Worm (Caenorhabditis elegans): Measurements from ENCODE around the gene F31F4.11.

The F31F4.11 gene

DNA sequence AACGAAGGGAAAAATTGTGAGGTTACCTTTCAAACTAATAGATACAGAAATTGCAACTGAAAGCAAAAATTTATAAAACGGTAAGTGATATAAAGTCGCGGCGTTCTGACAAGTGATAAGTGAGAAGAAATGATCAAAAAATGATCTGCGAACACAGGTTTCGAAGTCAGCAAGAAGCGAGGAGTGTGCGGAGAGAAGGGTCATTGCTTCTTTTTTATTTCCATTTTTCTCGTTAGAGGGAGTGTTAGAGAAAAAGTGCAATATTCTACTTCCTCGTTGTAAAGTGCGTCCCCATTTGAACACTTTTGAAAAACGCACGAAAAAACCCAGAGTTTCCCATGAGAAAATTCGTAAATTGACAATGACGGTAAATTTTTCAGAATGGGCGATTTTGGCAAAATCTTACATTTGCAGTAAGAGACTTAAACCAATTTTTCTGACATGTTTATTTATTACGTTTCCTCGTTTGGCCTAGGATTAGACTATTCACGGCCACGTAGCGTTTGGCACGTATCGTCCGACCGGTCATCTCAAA lies 12.4 kb upstream of the F31F4.11 start, which contains the start of the genes fbxa-72 and srx-21:
Gene fbxa-72 (minus strand): TSS at position 204 of the 535 bp plus-strand sequence.
Gene srx-21 (plus strand): TSS at position 485 of the 535 bp plus-strand sequence.
- TF ChIP-seq tra-4 (tag; optimal IDR thresholded peaks at IDR 0.05) (no peak), ceh-36 (tag; optimal IDR thresholded peaks at IDR 0.05) (no peak), hmg-4 (GFP tag; optimal IDR thresholded peaks at IDR 0.05) (no peak), pes-1 (GFP tag; IDR thresholded peaks at IDR 0.05) (no peak), tbx-37 (GFP tag; conservative IDR thresholded peaks at IDR 0.05) (no peak), aly-1 (tag; optimal IDR thresholded peaks at IDR 0.05) (no peak), scrt-1 (GFP tag; IDR thresholded peaks at IDR 0.05) (no peak), F13C5.2 (tag; optimal IDR thresholded peaks at IDR 0.05) (no peak), hmbx-1 (tag; optimal IDR thresholded peaks at IDR 0.05) (no peak), flt-1 (GFP tag; IDR thresholded peaks at IDR 0.05) (no peak), ets-7 (tag; optimal IDR thresholded peaks at IDR 0.05) (no peak), B0310.2 (tag; optimal IDR thresholded peaks at IDR 0.05) (no peak), ama-1 (optimal IDR thresholded peaks at IDR 0.05) (no peak), tbx-11 (GFP tag; IDR thresholded peaks at IDR 0.05) (no peak), sea-1 (GFP tag; conservative IDR thresholded peaks at IDR 0.05) (no peak), ceh-13 (GFP tag; optimal IDR thresholded peaks at IDR 0.05) (no peak), hnd-1 (tag; optimal IDR thresholded peaks at IDR 0.05) (no peak)

DNA sequence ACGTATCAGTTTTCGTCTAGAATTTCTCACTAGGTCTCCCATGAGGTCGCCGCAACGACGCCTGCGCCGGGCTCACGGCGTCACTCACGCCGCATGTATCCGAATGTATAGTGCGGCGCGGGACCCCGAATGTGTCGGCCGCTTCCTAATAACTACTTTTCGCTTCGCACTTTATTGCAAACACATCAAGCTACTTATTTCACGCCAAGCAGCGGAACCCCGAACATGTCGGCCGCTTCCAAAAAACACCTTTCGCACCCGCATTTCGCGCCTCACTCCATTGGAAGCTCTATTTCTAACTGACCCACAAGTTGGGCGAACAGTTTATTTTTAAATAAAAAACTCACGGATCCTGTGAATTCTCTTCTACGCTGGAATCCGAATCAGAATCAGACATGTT lies 11.9 kb upstream of the F31F4.11 start:
- TF ChIP-seq ama-1 (optimal IDR thresholded peaks at IDR 0.05) (no peak), scrt-1 (GFP tag; IDR thresholded peaks at IDR 0.05) (no peak), flt-1 (GFP tag; IDR thresholded peaks at IDR 0.05) (no peak), ceh-36 (tag; optimal IDR thresholded peaks at IDR 0.05) (no peak), aly-1 (tag; optimal IDR thresholded peaks at IDR 0.05) (no peak), pes-1 (GFP tag; IDR thresholded peaks at IDR 0.05) (no peak), hmbx-1 (tag; optimal IDR thresholded peaks at IDR 0.05) (no peak), tra-4 (tag; optimal IDR thresholded peaks at IDR 0.05) (no peak), hnd-1 (tag; optimal IDR thresholded peaks at IDR 0.05) (no peak), sea-1 (GFP tag; conservative IDR thresholded peaks at IDR 0.05) (no peak), B0310.2 (tag; optimal IDR thresholded peaks at IDR 0.05) (no peak), ceh-13 (GFP tag; optimal IDR thresholded peaks at IDR 0.05) (no peak), tbx-37 (GFP tag; conservative IDR thresholded peaks at IDR 0.05) (no peak), tbx-11 (GFP tag; IDR thresholded peaks at IDR 0.05) (no peak), hmg-4 (GFP tag; optimal IDR thresholded peaks at IDR 0.05) (no peak)

DNA sequence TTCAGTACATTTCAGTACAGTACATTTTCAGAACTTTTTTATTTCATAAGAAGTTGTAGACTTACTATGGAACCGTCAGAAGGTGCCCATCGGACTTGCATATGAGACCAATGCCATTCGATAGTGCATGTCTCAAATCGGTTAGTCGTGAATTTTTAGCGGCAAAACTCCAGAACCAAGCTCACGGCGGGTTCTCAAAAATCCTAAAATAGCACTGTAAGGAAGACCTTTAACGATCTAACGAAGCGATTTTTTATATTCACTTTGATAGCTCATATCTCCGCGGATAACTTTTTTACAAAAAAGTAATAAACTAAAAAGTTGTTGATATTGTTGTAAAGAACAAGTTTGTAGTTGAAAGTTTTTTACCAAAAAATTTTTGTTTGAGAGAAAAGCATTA lies 10.0 kb upstream of the F31F4.11 start, which contains the start of gene sru-25:
Gene sru-25 (minus strand): TSS at position 101 of the 400 bp plus-strand sequence.
- no peak for TF ChIP-seq tbx-37 (GFP tag; conservative IDR thresholded peaks at IDR 0.05)
- no peak for TF ChIP-seq ets-7 (tag; optimal IDR thresholded peaks at IDR 0.05)
- TF ChIP-seq ama-1 (optimal IDR thresholded peaks at IDR 0.05): no peak
- TF ChIP-seq pes-1 (GFP tag; IDR thresholded peaks at IDR 0.05): no peak
- TF ChIP-seq B0310.2 (tag; optimal IDR thresholded peaks at IDR 0.05): no peak
- TF ChIP-seq hnd-1 (tag; optimal IDR thresholded peaks at IDR 0.05): no peak

DNA sequence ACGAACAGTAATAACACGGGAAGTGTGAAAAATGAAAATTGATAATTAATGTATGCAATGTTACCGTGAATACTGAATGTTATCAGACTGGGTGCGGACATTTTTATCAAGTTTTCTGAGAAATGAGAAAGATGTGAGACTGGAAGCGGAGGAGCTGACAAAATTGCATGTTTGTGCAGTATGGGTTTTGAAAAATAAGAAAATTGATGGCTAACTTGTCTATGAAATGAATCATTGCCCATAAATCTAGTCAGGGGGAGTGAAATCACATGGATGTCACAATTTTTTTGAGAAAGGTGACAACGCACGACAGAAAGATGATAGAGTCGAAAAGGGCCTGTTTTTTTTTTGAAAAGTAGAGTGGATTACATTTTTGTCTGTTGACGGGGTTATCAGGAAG lies 7.1 kb upstream of the F31F4.11 start, which contains the start of gene sru-24:
Gene sru-24 (minus strand): TSS at position 101 of the 400 bp plus-strand sequence.
- no peak for TF ChIP-seq ama-1 (optimal IDR thresholded peaks at IDR 0.05)

DNA sequence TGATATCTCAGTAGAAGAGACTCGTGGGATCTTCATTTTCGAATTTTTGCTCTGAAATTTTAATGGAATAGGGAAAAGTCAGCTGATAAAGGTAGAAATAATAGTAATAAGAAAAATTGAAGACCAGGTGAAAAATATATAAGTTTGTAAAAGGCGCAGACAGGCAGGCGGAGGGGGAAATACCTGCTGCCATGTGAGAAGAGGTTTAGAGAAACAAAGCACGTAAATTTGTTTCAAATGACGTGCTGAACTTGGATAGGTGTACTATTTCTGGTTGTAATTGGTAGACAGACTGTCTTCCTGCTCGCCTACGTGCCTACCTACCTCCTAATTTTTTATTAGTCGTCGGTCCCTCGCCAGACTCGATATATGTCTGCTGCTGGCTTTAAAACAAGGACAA lies 3.2 kb upstream of the F31F4.11 start, which contains the start of gene nhr-180:
Gene nhr-180 (minus strand): TSS at position 52 of the 400 bp plus-strand sequence.
- TF ChIP-seq ceh-13 (GFP tag; optimal IDR thresholded peaks at IDR 0.05) (no peak), scrt-1 (GFP tag; IDR thresholded peaks at IDR 0.05) (no peak), hnd-1 (tag; optimal IDR thresholded peaks at IDR 0.05) (no peak)

DNA sequence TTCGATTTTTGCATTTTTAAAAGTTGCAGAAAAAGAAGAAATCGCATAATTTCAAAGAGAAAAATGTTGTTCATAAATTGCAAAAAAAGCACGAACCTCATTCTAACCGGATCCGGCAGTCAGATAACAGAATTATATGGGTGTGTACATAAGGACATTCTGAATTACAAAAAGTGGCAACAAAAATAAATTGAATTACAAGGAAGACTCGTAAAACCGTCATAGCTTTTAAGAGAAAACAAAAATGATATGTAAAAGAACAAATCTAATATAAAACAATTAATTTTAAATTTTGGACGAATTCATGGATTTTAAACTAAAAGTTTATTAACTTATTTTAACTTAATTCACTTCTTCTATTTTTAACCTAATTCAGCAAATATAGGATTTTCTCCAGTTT lies 4.0 kb downstream of the F31F4.11 start, which contains the start of gene F31F4.17:
Gene F31F4.17 (minus strand): TSS at position 101 of the 400 bp plus-strand sequence.
- TF ChIP-seq tra-4 (tag; optimal IDR thresholded peaks at IDR 0.05) (no peak), ceh-36 (tag; optimal IDR thresholded peaks at IDR 0.05) (no peak), hnd-1 (tag; optimal IDR thresholded peaks at IDR 0.05) (no peak), aly-1 (tag; optimal IDR thresholded peaks at IDR 0.05) (no peak), pes-1 (GFP tag; IDR thresholded peaks at IDR 0.05) (no peak), tbx-37 (GFP tag; conservative IDR thresholded peaks at IDR 0.05) (no peak), ama-1 (optimal IDR thresholded peaks at IDR 0.05) (no peak), ceh-13 (GFP tag; optimal IDR thresholded peaks at IDR 0.05) (no peak), hmbx-1 (tag; optimal IDR thresholded peaks at IDR 0.05) (no peak), sea-1 (GFP tag; conservative IDR thresholded peaks at IDR 0.05) (no peak), ets-7 (tag; optimal IDR thresholded peaks at IDR 0.05) (no peak), hmg-4 (GFP tag; optimal IDR thresholded peaks at IDR 0.05) (no peak), F13C5.2 (tag; optimal IDR thresholded peaks at IDR 0.05) (no peak), B0310.2 (tag; optimal IDR thresholded peaks at IDR 0.05) (no peak), scrt-1 (GFP tag; IDR thresholded peaks at IDR 0.05) (no peak), flt-1 (GFP tag; IDR thresholded peaks at IDR 0.05) (no peak), tbx-11 (GFP tag; IDR thresholded peaks at IDR 0.05) (no peak)

DNA sequence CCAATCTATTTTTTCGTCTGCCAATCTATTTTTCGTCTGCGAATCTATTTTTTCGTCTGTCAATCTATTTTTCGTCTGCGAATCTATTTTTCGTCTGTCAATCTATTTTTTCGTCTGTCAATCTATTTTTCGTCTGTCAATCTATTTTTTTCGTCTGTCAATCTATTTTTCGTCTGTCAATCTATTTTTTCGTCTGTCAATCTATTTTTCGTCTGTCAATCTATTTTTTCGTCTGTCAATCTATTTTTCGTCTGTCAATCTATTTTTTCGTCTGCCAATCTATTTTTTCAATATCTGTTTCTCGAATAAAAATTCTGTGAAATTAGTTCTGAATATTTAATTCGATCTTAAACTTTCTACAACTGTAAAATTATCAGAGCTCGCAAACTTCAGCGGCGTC lies 6.1 kb downstream of the F31F4.11 start:
- TF ChIP-seq tbx-11 (GFP tag; IDR thresholded peaks at IDR 0.05): peak; percentile 45; the same call in 1 of the 2 replicates
- TF ChIP-seq tbx-37 (GFP tag; conservative IDR thresholded peaks at IDR 0.05): peak; percentile 75

DNA sequence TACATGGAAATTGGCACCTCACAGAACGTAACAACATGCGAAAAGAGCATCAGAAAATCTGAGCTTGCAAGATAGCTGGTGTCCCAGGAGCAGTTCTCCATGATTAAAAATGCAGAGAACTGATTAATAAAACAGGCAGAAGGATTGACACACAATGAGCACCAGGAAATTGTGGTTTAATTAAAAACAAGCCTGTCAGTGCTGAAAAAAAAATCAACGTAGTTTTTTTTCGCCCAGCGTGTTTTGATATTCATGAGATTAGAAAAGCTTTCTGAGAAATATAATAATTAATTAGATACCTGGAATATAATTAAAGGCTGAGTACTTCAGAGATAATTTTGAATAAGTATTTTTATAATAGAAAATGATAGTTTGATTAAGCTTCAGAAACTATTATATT lies 6.6 kb downstream of the F31F4.11 start, which contains the start of gene srh-246:
Gene srh-246 (minus strand): TSS at position 101 of the 400 bp plus-strand sequence.
- TF ChIP-seq scrt-1 (GFP tag; IDR thresholded peaks at IDR 0.05) (no peak), ama-1 (optimal IDR thresholded peaks at IDR 0.05) (no peak), ceh-36 (tag; optimal IDR thresholded peaks at IDR 0.05) (no peak), hmbx-1 (tag; optimal IDR thresholded peaks at IDR 0.05) (no peak), tbx-11 (GFP tag; IDR thresholded peaks at IDR 0.05) (no peak)
